Worm (Caenorhabditis elegans): ENCODE data around the gene F28A10.7.

DNA sequence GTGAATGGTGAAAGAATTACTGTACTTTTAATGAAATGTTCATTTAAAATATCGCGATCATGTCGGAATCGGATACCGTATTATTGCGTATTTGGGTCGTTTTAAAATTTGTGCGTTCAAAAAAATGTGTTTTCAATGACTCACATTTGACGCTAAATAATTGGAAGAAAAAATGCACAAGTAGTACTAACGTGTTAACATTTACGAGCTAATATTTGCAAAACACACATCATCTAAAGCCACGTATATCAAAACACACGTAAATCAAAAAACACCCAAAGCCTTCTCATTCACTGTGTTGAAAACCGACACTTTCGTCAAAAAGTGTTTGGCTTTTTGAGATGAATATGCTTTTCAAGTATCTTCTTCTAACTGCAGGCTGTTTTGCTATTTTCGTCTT lies 20.0 kb downstream of the F28A10.7 start, which contains the start of gene F28A10.1:
- TF ChIP-seq irx-1 (tag; optimal IDR thresholded peaks at IDR 0.05) (no peak), unc-98 (GFP tag; IDR thresholded peaks at IDR 0.05) (no peak), nhr-90 (tag; optimal IDR thresholded peaks at IDR 0.05; ENCODE audit: poor library complexity) (no peak), fos-1 (tag; optimal IDR thresholded peaks at IDR 0.05) (no peak), ztf-11 (tag; optimal IDR thresholded peaks at IDR 0.05) (no peak), C04F5.9 (tag; optimal IDR thresholded peaks at IDR 0.05) (no peak)
